Fruit fly (Drosophila melanogaster) whole organism, pupa: ENCODE data around the gene Cpr72Ec.

Experiments used
- CG12605 ChIP-seq: fragments of 200-800 bp; sonication (Bioruptor generic); IDR thresholded peaks from 2 replicates; pipeline ENCODE4 v1.3.6; 2022; ENCODE audit warnings: missing biosample characterization, missing genetic modification characterization
- CG13204 ChIP-seq: fragments of 200-800 bp; sonication (Bioruptor generic); optimal IDR thresholded peaks from 2 replicates; lab custom pipeline; 2018; ENCODE audit warnings: missing biosample characterization, mild to moderate bottlenecking, missing genetic modification characterization, moderate library complexity
- CG17806 ChIP-seq: fragments of 200-800 bp; sonication (Bioruptor generic); optimal IDR thresholded peaks from 2 replicates; lab custom pipeline; 2018; ENCODE audit warnings: missing biosample characterization, mild to moderate bottlenecking, missing genetic modification characterization, moderate library complexity
- CG32121 ChIP-seq: fragments of 200-800 bp; sonication (Bioruptor generic); IDR thresholded peaks from 2 replicates; pipeline ENCODE4 v1.3.6; 2022; ENCODE audit warnings: missing biosample characterization, missing genetic modification characterization
- CG9948 ChIP-seq: fragments of 200-800 bp; sonication (Bioruptor generic); optimal IDR thresholded peaks from 2 replicates; lab custom pipeline; 2018; ENCODE audit warnings: missing biosample characterization, mild to moderate bottlenecking, missing genetic modification characterization, moderate library complexity
- D1 ChIP-seq: fragments of 200-800 bp; sonication (Bioruptor generic); optimal IDR thresholded peaks from 2 replicates; lab custom pipeline; 2018; ENCODE audit warnings: missing biosample characterization, mild to moderate bottlenecking, missing genetic modification characterization, moderate library complexity
- Pif1B ChIP-seq: fragments of 200-800 bp; sonication (Bioruptor generic); optimal IDR thresholded peaks from 3 replicates; lab custom pipeline; 2016; ENCODE audit warnings: missing biosample characterization, missing genetic modification characterization
- rn ChIP-seq: fragments of 200-800 bp; sonication (Bioruptor generic); IDR thresholded peaks from 2 replicates; pipeline ENCODE4 v1.3.6; 2022; ENCODE audit warnings: missing biosample characterization, missing genetic modification characterization

DNA sequence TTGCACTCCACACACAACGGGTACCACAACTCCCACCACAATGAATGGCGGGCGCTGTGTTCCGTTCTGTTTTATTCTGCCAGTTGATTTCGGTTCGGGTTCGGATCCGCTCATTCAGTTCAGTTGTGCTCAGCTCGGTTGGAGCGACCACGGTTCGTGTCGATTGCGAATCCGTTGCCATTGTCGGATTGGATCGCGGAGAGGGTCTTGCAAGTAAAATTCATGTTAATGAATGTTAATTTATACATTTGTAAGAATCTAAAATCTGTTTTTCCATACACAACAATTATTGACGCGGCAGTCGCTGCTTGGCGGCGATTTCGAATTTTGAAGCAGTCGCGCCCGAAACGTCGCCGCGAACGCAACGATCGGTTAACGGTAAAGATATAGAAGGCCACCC is 27.4 kb upstream of the Cpr72Ec start, which contains the start of gene Gagr:
- no peak for TF ChIP-seq CG17806 (tag; lab: Kevin White, UChicago)
- no peak for TF ChIP-seq CG12605
- TF ChIP-seq rn (GFP tag; lab: Robert Waterston, UW), result no peak
- TF ChIP-seq D1 (tag; lab: Kevin White, UChicago), result no peak
- TF ChIP-seq CG32121, result no peak
- TF ChIP-seq CG9948, result no peak
- TF ChIP-seq CG13204 (GFP tag; lab: Kevin White, UChicago), result no peak
- no peak for TF ChIP-seq Pif1B
